Worm (Caenorhabditis elegans) whole organism, midembryonic: ENCODE measurements around the gene gpr-2.

Experiments used
- T22C8.4 ChIP-seq: fragments of 200-800 bp; sonication (Bioruptor generic); IDR thresholded peaks from 2 replicates; pipeline ENCODE4 v1.3.6; 2022; ENCODE audit warnings: missing genetic modification characterization, missing compliant biosample characterization
- cog-1 ChIP-seq: sonication (generic microtip); optimal IDR thresholded peaks from 2 replicates; lab custom pipeline; 2016; ENCODE audit warnings: missing genetic modification characterization, missing compliant biosample characterization
- flt-1 ChIP-seq: fragments of 200-800 bp; sonication (Bioruptor generic); IDR thresholded peaks from 2 replicates; pipeline ENCODE4 v1.3.6; 2022; ENCODE audit warnings: missing genetic modification characterization, missing compliant biosample characterization
- klf-2 ChIP-seq: fragments of 200-800 bp; sonication (Bioruptor generic); conservative IDR thresholded peaks from 2 replicates; pipeline ENCODE4 v1.3.6; 2022; ENCODE audit warnings: missing genetic modification reagents, missing genetic modification characterization, missing compliant biosample characterization
- ref-1 ChIP-seq: fragments of 200-800 bp; sonication (Bioruptor generic); conservative IDR thresholded peaks from 2 replicates; pipeline ENCODE4 v1.3.6; 2022; ENCODE audit warnings: missing genetic modification reagents, missing genetic modification characterization, missing compliant biosample characterization
- tab-1 ChIP-seq: fragments of 200-800 bp; sonication (Bioruptor generic); IDR thresholded peaks from 2 replicates; pipeline ENCODE4 v1.3.6; 2022; ENCODE audit warnings: missing genetic modification characterization, missing compliant biosample characterization
- ztf-23 ChIP-seq: fragments of 200-800 bp; sonication (Bioruptor generic); IDR thresholded peaks from 2 replicates; pipeline ENCODE4 v1.3.6; 2022; ENCODE audit warnings: missing genetic modification reagents, missing genetic modification characterization, missing compliant biosample characterization
- ztf-29 ChIP-seq: fragments of 200-800 bp; sonication (Bioruptor generic); IDR thresholded peaks from 2 replicates; pipeline ENCODE4 v1.3.6; 2022; ENCODE audit warnings: missing genetic modification reagents, missing genetic modification characterization, missing compliant biosample characterization

ce11 chrIII:9346114-9346513, 46.9 kb downstream of the gpr-2 start:
- TF ChIP-seq ref-1 (GFP tag; lab: Robert Waterston, UW), result no peak
- no peak for TF ChIP-seq ztf-23 (GFP tag; lab: Robert Waterston, UW)
- TF ChIP-seq flt-1 (GFP tag; lab: Robert Waterston, UW), result no peak
- TF ChIP-seq klf-2 (GFP tag; lab: Robert Waterston, UW), result no peak
- no peak for TF ChIP-seq cog-1 (tag; lab: Kevin White, UChicago)
- TF ChIP-seq T22C8.4 (GFP tag; lab: Robert Waterston, UW), result no peak
- no peak for TF ChIP-seq tab-1 (GFP tag; lab: Robert Waterston, UW)
- no peak for TF ChIP-seq ztf-29 (GFP tag; lab: Robert Waterston, UW)
